Fruit fly (Drosophila melanogaster): ENCODE measurements around the gene Meltrin.

Gene Meltrin

dm6 chr3R:14714147-14714903 lies 17.2 kb upstream of the Meltrin start (continued):
- TF ChIP-seq z (GFP tag; IDR thresholded peaks at IDR 0.05) (peak; percentile 27; the same call in 1 of the 3 replicates), CG4404 (GFP tag; IDR thresholded peaks at IDR 0.05) (peak; percentile 57), HHEX (GFP tag; optimal IDR thresholded peaks at IDR 0.05) (peak; percentile 60), ci (GFP tag; IDR thresholded peaks at IDR 0.05) (peak; percentile 67), ato (GFP tag; IDR thresholded peaks at IDR 0.05; ENCODE audit: partially characterized antibody) (no peak), Stat92E (GFP tag; optimal IDR thresholded peaks at IDR 0.05) (peak in 1 of 3 experiments; percentile 84), gce (GFP tag; IDR thresholded peaks at IDR 0.05) (0 out of 3 replicates have a peak, but pooled peaks have one; percentile 5), CG5245 (GFP tag; optimal IDR thresholded peaks at IDR 0.05) (peak; percentile 81), CG12104 (GFP tag; optimal IDR thresholded peaks at IDR 0.05) (peak; percentile 81), CG10274 (GFP tag; optimal IDR thresholded peaks at IDR 0.05) (peak; percentile 41), CG7786 (GFP tag; optimal IDR thresholded peaks at IDR 0.05) (no peak), HLHmδ (GFP tag; optimal IDR thresholded peaks at IDR 0.05) (peak; percentile 16), Gsc (GFP tag; IDR thresholded peaks at IDR 0.05) (no peak), CG9727 (GFP tag; optimal IDR thresholded peaks at IDR 0.05) (peak; percentile 89), Usf (GFP tag; optimal IDR thresholded peaks at IDR 0.05) (peak; percentile 27), amos (GFP tag; IDR thresholded peaks at IDR 0.05; ENCODE audit: partially characterized antibody) (no peak), CG1647 (GFP tag; optimal IDR thresholded peaks at IDR 0.05) (peak; percentile 26), CG34224 (GFP tag; IDR thresholded peaks at IDR 0.05; ENCODE audit: partially characterized antibody) (no peak), CG13775 (GFP tag; optimal IDR thresholded peaks at IDR 0.05) (peak; percentile 19), CG18619 (GFP tag; optimal IDR thresholded peaks at IDR 0.05) (no peak), Atf6 (GFP tag; IDR thresholded peaks at IDR 0.05) (peak; percentile 44; the same call in 1 of the 2 replicates), Xbp1 (GFP tag; optimal IDR thresholded peaks at IDR 0.05) (peak; percentile 32), kni (GFP tag; optimal IDR thresholded peaks at IDR 0.05) (peak; percentile 97), bsh (GFP tag; optimal IDR thresholded peaks at IDR 0.05) (peak in 1 of 2 experiments; percentile 90), CG9817 (tag; optimal IDR thresholded peaks at IDR 0.05) (peak; percentile 52), ATbp (GFP tag; optimal IDR thresholded peaks at IDR 0.05) (peak; percentile 69), nom (GFP tag; optimal IDR thresholded peaks at IDR 0.05) (peak; percentile 85), maf-S (GFP tag; optimal IDR thresholded peaks at IDR 0.05) (peak; percentile 32), yki (optimal IDR thresholded peaks at IDR 0.05) (peak; percentile 30), tgo (GFP tag; IDR thresholded peaks at IDR 0.05) (peak; percentile 51; the same call in 1 of the 3 replicates), Nf-YB (GFP tag; optimal IDR thresholded peaks at IDR 0.05) (peak; percentile 58), PHDP (tag; optimal IDR thresholded peaks at IDR 0.05) (peak; percentile 56), seq (GFP tag; IDR thresholded peaks at IDR 0.05) (no peak), CG8944 (GFP tag; optimal IDR thresholded peaks at IDR 0.05) (peak; percentile 36), ems (GFP tag; optimal IDR thresholded peaks at IDR 0.05) (peak; percentile 13), oc (tag; optimal IDR thresholded peaks at IDR 0.05) (peak; percentile 71), Trl (optimal IDR thresholded peaks at IDR 0.05) (peak; percentile 38 to 69), Trl (GFP tag; optimal IDR thresholded peaks at IDR 0.05) (peak; percentile 14), CG9437 (GFP tag; optimal IDR thresholded peaks at IDR 0.05) (peak; percentile 30), CrebB (tag; optimal IDR thresholded peaks at IDR 0.05) (peak; percentile 26), CG5180 (GFP tag; optimal IDR thresholded peaks at IDR 0.05) (peak; percentile 3), row (GFP tag; IDR thresholded peaks at IDR 0.05) (peak; percentile 37; the same call in 2 of the 3 replicates), Ssrp (tag; optimal IDR thresholded peaks at IDR 0.05) (peak; percentile 87), CG12942 (GFP tag; optimal IDR thresholded peaks at IDR 0.05) (no peak), Aef1 (GFP tag; IDR thresholded peaks at IDR 0.05) (peak; percentile 47; the same call in 2 of the 3 replicates), psq (GFP tag; optimal IDR thresholded peaks at IDR 0.05) (peak; percentile 91), kay (GFP tag; optimal IDR thresholded peaks at IDR 0.05) (no peak), CG32767 (GFP tag; IDR thresholded peaks at IDR 0.05) (0 out of 2 replicates have a peak, but pooled peaks have one; percentile 13), CG12071 (GFP tag; optimal IDR thresholded peaks at IDR 0.05) (no peak)

Data from whole organism, embryonic.